Fruit fly (Drosophila melanogaster) whole organism, embryonic: ENCODE measurements around the gene RpS15Aa.

Experiments used
- Atf6 ChIP-seq: fragments of 200-800 bp; sonication (Bioruptor generic); IDR thresholded peaks from 2 replicates; pipeline ENCODE4 v1.3.6; 2022; ENCODE audit warnings: missing biosample characterization, missing genetic modification characterization
- Awh ChIP-seq: fragments of 200-800 bp; sonication (Bioruptor generic); IDR thresholded peaks from 2 replicates; pipeline ENCODE4, ENCODE4 v1.3.6; 2022; ENCODE audit warnings: missing biosample characterization, missing genetic modification characterization
- CG10959 ChIP-seq: fragments of 200-800 bp; sonication (Bioruptor generic); IDR thresholded peaks from 2 replicates; pipeline ENCODE4 v1.3.6; 2022; ENCODE audit warnings: missing biosample characterization, missing genetic modification characterization
- CG12219 ChIP-seq: fragments of 200-800 bp; sonication (Bioruptor generic); optimal IDR thresholded peaks from 3 replicates; lab custom pipeline; 2018; ENCODE audit warnings: missing biosample characterization, mild to moderate bottlenecking, missing genetic modification characterization
- CG1233 ChIP-seq: fragments of 200-800 bp; sonication (Bioruptor generic); optimal IDR thresholded peaks from 4 replicates; lab custom pipeline; 2018; ENCODE audit warnings: missing biosample characterization, mild to moderate bottlenecking, missing genetic modification characterization
- CG13424 ChIP-seq: fragments of 200-800 bp; sonication (Bioruptor generic); optimal IDR thresholded peaks from 2 replicates; lab custom pipeline; 2019; ENCODE audit warnings: missing biosample characterization, mild to moderate bottlenecking, missing genetic modification characterization, moderate library complexity
- CG13775 ChIP-seq: fragments of 200-800 bp; sonication (Bioruptor generic); optimal IDR thresholded peaks from 3 replicates; lab custom pipeline; 2017; ENCODE audit warnings: missing biosample characterization, mild to moderate bottlenecking, missing genetic modification characterization
- CG14965 ChIP-seq: fragments of 200-800 bp; sonication (Bioruptor generic); optimal IDR thresholded peaks from 2 replicates; lab custom pipeline; 2016; ENCODE audit warnings: missing biosample characterization, missing genetic modification characterization, borderline replicate concordance
- CG1647 ChIP-seq: fragments of 200-800 bp; sonication (Bioruptor generic); optimal IDR thresholded peaks from 3 replicates; lab custom pipeline; 2016; ENCODE audit warnings: missing biosample characterization, missing genetic modification characterization
- CG17912 ChIP-seq: fragments of 200-800 bp; sonication (Bioruptor generic); optimal IDR thresholded peaks from 2 replicates; lab custom pipeline; 2018; ENCODE audit warnings: missing biosample characterization, mild to moderate bottlenecking, missing genetic modification characterization
- CG2889 ChIP-seq: fragments of 200-800 bp; sonication (Bioruptor generic); IDR thresholded peaks from 3 replicates; pipeline ENCODE4 v1.3.6; 2022; ENCODE audit warnings: missing biosample characterization, missing genetic modification characterization
- CG4328 ChIP-seq: fragments of 200-800 bp; sonication (Bioruptor generic); optimal IDR thresholded peaks from 3 replicates; lab custom pipeline; 2017; ENCODE audit warnings: missing biosample characterization, missing genetic modification reagents, missing genetic modification characterization
- CG5180 ChIP-seq: fragments of 200-800 bp; sonication (Bioruptor generic); optimal IDR thresholded peaks from 3 replicates; lab custom pipeline; 2017; ENCODE audit warnings: missing biosample characterization, missing genetic modification characterization, mild to moderate bottlenecking, moderate library complexity, missing genetic modification reagents
- CG8765 ChIP-seq: fragments of 200-800 bp; sonication (Bioruptor generic); IDR thresholded peaks from 2 replicates; pipeline ENCODE4 v1.3.6; 2022; ENCODE audit warnings: missing biosample characterization, missing genetic modification characterization
- CG9609 ChIP-seq: fragments of 200-800 bp; sonication (Bioruptor generic); optimal IDR thresholded peaks from 3 replicates; lab custom pipeline; 2016; ENCODE audit warnings: missing biosample characterization, missing genetic modification characterization
- CG9727 ChIP-seq: fragments of 200-800 bp; sonication (Bioruptor generic); optimal IDR thresholded peaks from 3 replicates; lab custom pipeline; 2017; ENCODE audit warnings: missing biosample characterization, mild to moderate bottlenecking, missing genetic modification characterization
- CoRest ChIP-seq: fragments of 200-800 bp; sonication (Bioruptor generic); optimal IDR thresholded peaks from 3 replicates; lab custom pipeline; 2018; ENCODE audit warnings: missing biosample characterization, mild to moderate bottlenecking, missing genetic modification characterization, moderate library complexity
- CrebB ChIP-seq: fragments of 200-800 bp; sonication (Bioruptor generic); optimal IDR thresholded peaks from 3 replicates; lab custom pipeline; 2018; ENCODE audit warnings: missing biosample characterization, mild to moderate bottlenecking, missing genetic modification characterization
- Dad ChIP-seq: fragments of 200-800 bp; sonication (Bioruptor generic); optimal IDR thresholded peaks from 3 replicates; lab custom pipeline; 2016; ENCODE audit warnings: missing biosample characterization, missing genetic modification characterization
- Dbx ChIP-seq: fragments of 200-800 bp; sonication (Bioruptor generic); IDR thresholded peaks from 3 replicates; pipeline ENCODE4 v1.3.6; 2022; ENCODE audit warnings: missing biosample characterization, missing genetic modification characterization
- Dp ChIP-seq: fragments of 200-800 bp; sonication (Bioruptor generic); optimal IDR thresholded peaks from 2 replicates; lab custom pipeline; 2018; ENCODE audit warnings: missing biosample characterization, mild to moderate bottlenecking, missing genetic modification characterization, moderate library complexity
- Elba2 ChIP-seq: fragments of 200-800 bp; sonication (Bioruptor generic); optimal IDR thresholded peaks from 3 replicates; lab custom pipeline; 2016; ENCODE audit warnings: missing biosample characterization, missing genetic modification characterization
- Lhr ChIP-seq: fragments of 200-800 bp; sonication (Bioruptor generic); optimal IDR thresholded peaks from 3 replicates; lab custom pipeline; 2017; ENCODE audit warnings: mild to moderate bottlenecking, missing biosample characterization, missing genetic modification reagents, missing genetic modification characterization
- Mrtf ChIP-seq: fragments of 200-800 bp; sonication (Bioruptor generic); IDR thresholded peaks from 3 replicates; pipeline ENCODE4 v1.3.6; 2022; ENCODE audit warnings: missing biosample characterization, missing genetic modification characterization
- Myb ChIP-seq: fragments of 200-800 bp; sonication (Bioruptor generic); optimal IDR thresholded peaks from 2 replicates; lab custom pipeline; 2016; ENCODE audit warnings: missing biosample characterization, missing genetic modification characterization
- Opbp ChIP-seq: fragments of 200-800 bp; sonication (Bioruptor generic); IDR thresholded peaks from 3 replicates; pipeline ENCODE4 v1.3.6; 2022; ENCODE audit warnings: missing biosample characterization, missing genetic modification characterization; ENCODE audit not compliant: partially characterized antibody
- Scr ChIP-seq: fragments of 200-800 bp; sonication (Bioruptor generic); IDR thresholded peaks from 2 replicates; pipeline ENCODE4 v1.3.6; 2022; ENCODE audit warnings: missing biosample characterization, missing genetic modification characterization; ENCODE audit not compliant: partially characterized antibody
- bsh ChIP-seq, 2 experiments: fragments of 200-800 bp; sonication (Bioruptor generic); optimal IDR thresholded peaks; 2 replicates each; lab custom pipeline; 2017 to 2018; ENCODE audit warnings: mild to moderate bottlenecking in 2 of 2, missing biosample characterization in 2 of 2, missing genetic modification characterization in 2 of 2, moderate library complexity in 1 of 2
- cas ChIP-seq: fragments of 200-800 bp; sonication (Bioruptor generic); IDR thresholded peaks from 2 replicates; pipeline ENCODE4 v1.3.6; 2022; ENCODE audit warnings: missing biosample characterization, missing genetic modification characterization
- caup ChIP-seq: fragments of 200-800 bp; sonication (Bioruptor generic); optimal IDR thresholded peaks from 3 replicates; lab custom pipeline; 2017; ENCODE audit warnings: missing biosample characterization, mild to moderate bottlenecking, missing genetic modification characterization, moderate library complexity; ENCODE audit not compliant: severe bottlenecking
- cg ChIP-seq: fragments of 200-800 bp; sonication (Bioruptor generic); optimal IDR thresholded peaks from 3 replicates; lab custom pipeline; 2019; ENCODE audit warnings: missing biosample characterization, mild to moderate bottlenecking, missing genetic modification characterization, moderate library complexity
- chn ChIP-seq: fragments of 200-800 bp; sonication (Bioruptor generic); optimal IDR thresholded peaks from 2 replicates; lab custom pipeline; 2016; ENCODE audit warnings: missing biosample characterization, missing genetic modification characterization
- crp ChIP-seq, 2 experiments: fragments of 200-800 bp; sonication (Bioruptor generic); optimal IDR thresholded peaks; 2 replicates in 1 of 2; 3 replicates in 1 of 2; lab custom pipeline; 2017; ENCODE audit warnings: missing biosample characterization in 2 of 2, missing genetic modification characterization in 2 of 2, mild to moderate bottlenecking in 1 of 2, moderate library complexity in 1 of 2
- cwo ChIP-seq: fragments of 200-800 bp; sonication (Bioruptor generic); optimal IDR thresholded peaks from 3 replicates; lab custom pipeline; 2017; ENCODE audit warnings: missing biosample characterization, missing genetic modification characterization, mild to moderate bottlenecking, moderate library complexity, missing genetic modification reagents
- dm ChIP-seq: fragments of 200-800 bp; sonication (Bioruptor generic); optimal IDR thresholded peaks from 3 replicates; lab custom pipeline; 2016; ENCODE audit warnings: missing biosample characterization, missing genetic modification characterization
- dmrt11E ChIP-seq: fragments of 200-800 bp; sonication (Bioruptor generic); optimal IDR thresholded peaks from 3 replicates; lab custom pipeline; 2018; ENCODE audit warnings: missing biosample characterization, mild to moderate bottlenecking, missing genetic modification characterization, moderate library complexity
- dpn ChIP-seq, 2 experiments: fragments of 200-800 bp; sonication (Bioruptor generic); optimal IDR thresholded peaks; 3 replicates each; lab custom pipeline; 2016; ENCODE audit warnings: missing biosample characterization in 2 of 2, missing genetic modification characterization in 2 of 2
- dysf ChIP-seq: fragments of 200-800 bp; sonication (Bioruptor generic); IDR thresholded peaks from 3 replicates; pipeline ENCODE4 v1.3.6; 2022; ENCODE audit warnings: missing biosample characterization, missing genetic modification characterization
- hbn ChIP-seq: fragments of 200-800 bp; sonication (Bioruptor generic); IDR thresholded peaks from 2 replicates; pipeline ENCODE4 v1.3.6; 2022; ENCODE audit warnings: missing biosample characterization, missing genetic modification characterization; ENCODE audit not compliant: partially characterized antibody
- her ChIP-seq: fragments of 200-800 bp; sonication (Bioruptor generic); optimal IDR thresholded peaks from 2 replicates; lab custom pipeline; 2016; ENCODE audit warnings: missing biosample characterization, missing genetic modification characterization
- jumu ChIP-seq: fragments of 200-800 bp; sonication (Bioruptor generic); optimal IDR thresholded peaks from 3 replicates; lab custom pipeline; 2016; ENCODE audit warnings: missing biosample characterization, missing genetic modification characterization
- ken ChIP-seq: fragments of 200-800 bp; sonication (Bioruptor generic); IDR thresholded peaks from 3 replicates; pipeline ENCODE4 v1.3.6; 2022; ENCODE audit warnings: missing biosample characterization, missing genetic modification characterization
- mam ChIP-seq: fragments of 200-800 bp; sonication (Bioruptor generic); optimal IDR thresholded peaks from 3 replicates; lab custom pipeline; 2016; ENCODE audit warnings: missing biosample characterization, missing genetic modification characterization
- p53 ChIP-seq: fragments of 200-800 bp; sonication (Bioruptor generic); optimal IDR thresholded peaks from 2 replicates; lab custom pipeline; 2016; ENCODE audit warnings: missing biosample characterization, missing genetic modification characterization
- rib ChIP-seq: fragments of 200-800 bp; sonication (Bioruptor generic); IDR thresholded peaks from 2 replicates; pipeline ENCODE4 v1.3.6; 2022; ENCODE audit warnings: missing biosample characterization, missing genetic modification characterization
- run ChIP-seq: fragments of 200-800 bp; sonication (Bioruptor generic); optimal IDR thresholded peaks from 3 replicates; lab custom pipeline; 2018; ENCODE audit warnings: missing biosample characterization, mild to moderate bottlenecking, missing genetic modification characterization
- seq ChIP-seq: fragments of 200-800 bp; sonication (Bioruptor generic); IDR thresholded peaks from 2 replicates; pipeline ENCODE4 v1.3.6; 2022; ENCODE audit warnings: missing biosample characterization, missing genetic modification characterization
- slbo ChIP-seq: fragments of 200-800 bp; sonication (Bioruptor generic); IDR thresholded peaks from 2 replicates; pipeline ENCODE4 v1.3.6; 2022; ENCODE audit warnings: missing biosample characterization, missing genetic modification characterization
- stc ChIP-seq: fragments of 200-800 bp; sonication (Bioruptor generic); IDR thresholded peaks from 2 replicates; pipeline ENCODE4 v1.3.6; 2022; ENCODE audit warnings: missing biosample characterization, missing genetic modification characterization
- zf30C ChIP-seq: fragments of 200-800 bp; sonication (Bioruptor generic); optimal IDR thresholded peaks from 3 replicates; lab custom pipeline; 2018; ENCODE audit warnings: missing biosample characterization, mild to moderate bottlenecking, missing genetic modification characterization

RpS15Aa gene

DNA sequence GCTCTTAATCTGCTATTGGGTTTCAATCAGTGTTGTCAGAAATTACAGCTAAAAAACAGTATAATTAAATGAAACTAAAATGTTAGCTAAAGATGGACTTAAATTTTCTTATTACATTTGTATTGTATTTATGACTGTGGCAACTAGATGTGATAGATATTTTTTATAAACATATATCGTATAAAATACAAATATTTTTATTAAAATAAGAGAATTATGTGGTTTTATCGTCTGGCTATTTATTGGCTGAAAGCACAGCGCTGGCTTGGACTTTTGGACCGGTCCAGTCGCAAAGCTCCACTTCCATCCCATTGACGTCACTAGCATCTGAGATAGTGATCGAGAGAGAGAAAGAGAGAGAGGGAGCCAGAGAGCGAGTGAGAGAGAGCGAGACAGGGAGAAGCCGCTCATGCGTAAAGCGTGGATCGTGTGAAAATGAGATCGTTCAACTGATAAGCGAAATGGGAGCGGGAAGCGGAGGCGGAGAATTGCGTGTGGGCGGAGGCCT is 18.1 kb downstream of the RpS15Aa start (continued):
- TF ChIP-seq dmrt11E (tag; lab: Kevin White, UChicago), result no peak
- no peak for TF ChIP-seq dm (GFP tag; lab: Kevin White, UChicago)
- peak; percentile 61 for TF ChIP-seq CG13424 (tag; lab: Kevin White, UChicago)
- peak; percentile 22 for TF ChIP-seq CG5180 (GFP tag; lab: Kevin White, UChicago)
- no peak for TF ChIP-seq CG9727 (GFP tag; lab: Kevin White, UChicago)
- peak; percentile 52 for TF ChIP-seq CoRest (tag; lab: Kevin White, UChicago)
- TF ChIP-seq CG1233, result peak; percentile 36
- TF ChIP-seq CG4328, result peak; percentile 24
- TF ChIP-seq CG13775 (GFP tag; lab: Kevin White, UChicago), result peak; percentile 14
- TF ChIP-seq caup (GFP tag; lab: Kevin White, UChicago), result peak; percentile 3
- TF ChIP-seq Elba2 (GFP tag; lab: Kevin White, UChicago), result no peak
- no peak for TF ChIP-seq CrebB
- TF ChIP-seq chn (GFP tag; lab: Kevin White, UChicago), result no peak
- TF ChIP-seq crp (GFP tag; optimal IDR thresholded peaks at IDR 0.05; lab: Kevin White, UChicago), result no peak
- TF ChIP-seq Myb (GFP tag; lab: Kevin White, UChicago), result no peak
- no peak for TF ChIP-seq CG10959
- peak; percentile 29; the same call in 1 of the 2 replicates for TF ChIP-seq slbo (GFP tag; lab: Robert Waterston, UW)
- TF ChIP-seq mam (GFP tag; lab: Kevin White, UChicago), result no peak
- 0 out of 2 replicates have a peak, but pooled peaks have one; percentile 27 for TF ChIP-seq rib (GFP tag; lab: Robert Waterston, UW)
- TF ChIP-seq CG2889 (GFP tag; lab: Robert Waterston, UW), result no peak
- TF ChIP-seq ken (GFP tag; lab: Robert Waterston, UW), result no peak
- TF ChIP-seq seq, result no peak
- no peak for TF ChIP-seq Lhr
- TF ChIP-seq dysf (GFP tag; lab: Robert Waterston, UW), result no peak; the same call in 2 of the 3 replicates
- TF ChIP-seq her (GFP tag; lab: Kevin White, UChicago), result no peak
- no peak for TF ChIP-seq zf30C (GFP tag; lab: Kevin White, UChicago)
- no peak for TF ChIP-seq p53 (GFP tag; lab: Kevin White, UChicago)
- TF ChIP-seq Atf6 (GFP tag; lab: Robert Waterston, UW), result 0 out of 2 replicates have a peak, but pooled peaks have one; percentile 22
- no peak for TF ChIP-seq Dp (GFP tag; lab: Kevin White, UChicago)
- TF ChIP-seq CG17912 (GFP tag; lab: Kevin White, UChicago), result no peak
- no peak for TF ChIP-seq Mrtf
- TF ChIP-seq bsh (GFP tag; optimal IDR thresholded peaks at IDR 0.05; lab: Kevin White, UChicago), result peak; percentile 20 to 88
- TF ChIP-seq Dad (GFP tag; lab: Kevin White, UChicago), result no peak
- TF ChIP-seq CG12219 (GFP tag; lab: Kevin White, UChicago), result no peak
- TF ChIP-seq CG9609 (GFP tag; lab: Kevin White, UChicago), result no peak
- TF ChIP-seq run (tag; lab: Kevin White, UChicago), result no peak
- no peak for TF ChIP-seq Opbp (GFP tag; lab: Robert Waterston, UW)
- TF ChIP-seq CG14965, result no peak
- no peak for TF ChIP-seq CG8765 (GFP tag; lab: Robert Waterston, UW)
- peak in 1 of 2 experiments; percentile 11 for TF ChIP-seq dpn (GFP tag; optimal IDR thresholded peaks at IDR 0.05; lab: Kevin White, UChicago)
- no peak for TF ChIP-seq stc (GFP tag; lab: Robert Waterston, UW)
- no peak for TF ChIP-seq CG1647
- no peak for TF ChIP-seq Scr
- TF ChIP-seq hbn, result no peak
- TF ChIP-seq cg, result no peak
- no peak for TF ChIP-seq Dbx (GFP tag; lab: Robert Waterston, UW)
- no peak for TF ChIP-seq jumu (GFP tag; lab: Kevin White, UChicago)
- no peak for TF ChIP-seq cas (GFP tag; lab: Robert Waterston, UW)
- peak; percentile 40 for TF ChIP-seq cwo (GFP tag; lab: Kevin White, UChicago)
- no peak for TF ChIP-seq Awh (GFP tag; lab: Robert Waterston, UW)
